Fruit fly (Drosophila melanogaster): Measurements from ENCODE around the gene CG4004.

- TF ChIP-seq CG11617 (GFP tag; optimal IDR thresholded peaks at IDR 0.05) (no peak), CG7101 (tag; optimal IDR thresholded peaks at IDR 0.05) (no peak)
Measured at dm6 chrX:12732486-12732885, 11.5 kb upstream of the CG4004 start.
